Fruit fly (Drosophila melanogaster) whole organism, embryonic: Measurements from ENCODE around the gene Eip63F-1.

Experiments
- B-H1 ChIP-seq: fragments of 200-800 bp; sonication (Bioruptor generic); IDR thresholded peaks from 3 replicates; pipeline ENCODE4 v1.3.6; 2022; ENCODE audit warnings: missing biosample characterization, missing genetic modification characterization
- Bteb2 ChIP-seq: fragments of 200-800 bp; sonication (Bioruptor generic); optimal IDR thresholded peaks from 2 replicates; lab custom pipeline; 2016; ENCODE audit warnings: missing biosample characterization, missing genetic modification characterization
- CG13296 ChIP-seq: fragments of 200-800 bp; sonication (Bioruptor generic); optimal IDR thresholded peaks from 3 replicates; lab custom pipeline; 2018; ENCODE audit warnings: missing biosample characterization, mild to moderate bottlenecking, missing genetic modification characterization
- CG14860 ChIP-seq: fragments of 200-800 bp; sonication (Bioruptor generic); IDR thresholded peaks from 3 replicates; pipeline ENCODE4 v1.3.6; 2022; ENCODE audit warnings: missing biosample characterization, missing genetic modification characterization; ENCODE audit not compliant: partially characterized antibody
- CG1529 ChIP-seq: fragments of 200-800 bp; sonication (Bioruptor generic); optimal IDR thresholded peaks from 3 replicates; lab custom pipeline; 2018; ENCODE audit warnings: missing biosample characterization, missing genetic modification characterization
- CG1647 ChIP-seq: fragments of 200-800 bp; sonication (Bioruptor generic); optimal IDR thresholded peaks from 3 replicates; lab custom pipeline; 2016; ENCODE audit warnings: missing biosample characterization, missing genetic modification characterization
- CG17186 ChIP-seq: fragments of 200-800 bp; sonication (Bioruptor generic); optimal IDR thresholded peaks from 3 replicates; lab custom pipeline; 2017; ENCODE audit warnings: missing biosample characterization, missing genetic modification reagents, missing genetic modification characterization
- CG17912 ChIP-seq: fragments of 200-800 bp; sonication (Bioruptor generic); optimal IDR thresholded peaks from 2 replicates; lab custom pipeline; 2018; ENCODE audit warnings: missing biosample characterization, mild to moderate bottlenecking, missing genetic modification characterization
- CG18011 ChIP-seq: fragments of 200-800 bp; sonication (Bioruptor generic); optimal IDR thresholded peaks from 2 replicates; lab custom pipeline; 2017; ENCODE audit warnings: missing biosample characterization, missing genetic modification characterization, mild to moderate bottlenecking, moderate library complexity, missing genotype
- CG18262 ChIP-seq: fragments of 200-800 bp; optimal IDR thresholded peaks from 3 replicates; lab custom pipeline; 2019; ENCODE audit warnings: missing biosample characterization, mild to moderate bottlenecking, missing genetic modification characterization, moderate library complexity
- CG30020 ChIP-seq: fragments of 200-800 bp; optimal IDR thresholded peaks from 2 replicates; lab custom pipeline; 2019; ENCODE audit warnings: missing biosample characterization, mild to moderate bottlenecking, missing genetic modification characterization, moderate library complexity
- CG30403 ChIP-seq: fragments of 200-800 bp; sonication (Bioruptor generic); optimal IDR thresholded peaks from 3 replicates; lab custom pipeline; 2016; ENCODE audit warnings: missing biosample characterization, missing genetic modification characterization
- CG34224 ChIP-seq: fragments of 200-800 bp; sonication (Bioruptor generic); IDR thresholded peaks from 3 replicates; pipeline ENCODE4 v1.3.6; 2022; ENCODE audit warnings: missing biosample characterization, missing genetic modification characterization; ENCODE audit not compliant: partially characterized antibody
- CG43689 ChIP-seq: fragments of 200-800 bp; sonication (Bioruptor generic); IDR thresholded peaks from 2 replicates; pipeline ENCODE4 v1.3.6; 2022; ENCODE audit warnings: missing biosample characterization, missing genetic modification characterization
- CG6683 ChIP-seq: fragments of 200-800 bp; sonication (Bioruptor generic); optimal IDR thresholded peaks from 2 replicates; lab custom pipeline; 2017; ENCODE audit warnings: missing biosample characterization, mild to moderate bottlenecking, missing genetic modification characterization, missing genetic modification reagents
- CG6765 ChIP-seq: fragments of 200-800 bp; sonication (Bioruptor generic); optimal IDR thresholded peaks from 3 replicates; lab custom pipeline; 2017; ENCODE audit warnings: missing biosample characterization, mild to moderate bottlenecking, missing genetic modification characterization
- CG7271 ChIP-seq: fragments of 200-800 bp; sonication (Bioruptor generic); optimal IDR thresholded peaks from 2 replicates; lab custom pipeline; 2018; ENCODE audit warnings: missing biosample characterization, mild to moderate bottlenecking, missing genetic modification characterization, moderate library complexity
- Chrac-16 ChIP-seq: fragments of 200-800 bp; sonication (Bioruptor generic); optimal IDR thresholded peaks from 3 replicates; lab custom pipeline; 2016; ENCODE audit warnings: missing biosample characterization, missing genetic modification characterization
- CoRest ChIP-seq: fragments of 200-800 bp; sonication (Bioruptor generic); optimal IDR thresholded peaks from 3 replicates; lab custom pipeline; 2018; ENCODE audit warnings: missing biosample characterization, mild to moderate bottlenecking, missing genetic modification characterization, moderate library complexity
- D ChIP-seq, 2 experiments: fragments of 200-800 bp in 1 of 2; fragments of >200 bp in 1 of 2; sonication (Bioruptor generic) in 1 of 2; optimal IDR thresholded peaks; 2 replicates in 1 of 2; 3 replicates in 1 of 2; lab custom pipeline; 2017; ENCODE audit warnings: mild to moderate bottlenecking in 1 of 2, missing biosample characterization in 1 of 2, missing genetic modification characterization in 1 of 2, missing genetic modification reagents in 1 of 2
- H15 ChIP-seq: fragments of 200-800 bp; sonication (Bioruptor generic); IDR thresholded peaks from 3 replicates; pipeline ENCODE4 v1.3.6; 2022; ENCODE audit warnings: missing biosample characterization, missing genetic modification characterization
- Hr51 ChIP-seq, 2 experiments: fragments of 200-800 bp; sonication (Bioruptor generic); optimal IDR thresholded peaks; 2 replicates in 1 of 2; 3 replicates in 1 of 2; lab custom pipeline; 2016 to 2018; ENCODE audit warnings: missing biosample characterization in 2 of 2, missing genetic modification characterization in 2 of 2, mild to moderate bottlenecking in 1 of 2, moderate library complexity in 1 of 2
- Jarid2 ChIP-seq: fragments of 200-800 bp; sonication (Bioruptor generic); optimal IDR thresholded peaks from 3 replicates; lab custom pipeline; 2017; ENCODE audit warnings: mild to moderate bottlenecking, missing biosample characterization, missing genetic modification reagents, missing genetic modification characterization
- Kr ChIP-seq: fragments of 200-800 bp; sonication (Bioruptor generic); optimal IDR thresholded peaks from 2 replicates; lab custom pipeline; 2017; ENCODE audit warnings: missing biosample characterization, mild to moderate bottlenecking, missing genetic modification characterization
- Lim3 ChIP-seq: fragments of 200-800 bp; sonication (Bioruptor generic); IDR thresholded peaks from 2 replicates; pipeline ENCODE4 v1.3.6; 2022; ENCODE audit warnings: missing biosample characterization, missing genetic modification characterization
- NC2α ChIP-seq: fragments of 200-800 bp; sonication (Bioruptor generic); optimal IDR thresholded peaks from 2 replicates; lab custom pipeline; 2016; ENCODE audit warnings: missing biosample characterization, missing genetic modification characterization
- Nf-YC ChIP-seq: fragments of 200-800 bp; optimal IDR thresholded peaks from 3 replicates; lab custom pipeline; 2019; ENCODE audit warnings: missing biosample characterization, mild to moderate bottlenecking, missing genetic modification characterization, moderate library complexity
- Side ChIP-seq: fragments of 200-800 bp; sonication (Bioruptor generic); optimal IDR thresholded peaks from 2 replicates; lab custom pipeline; 2016; ENCODE audit warnings: missing biosample characterization, missing genetic modification characterization
- Six4 ChIP-seq: fragments of 200-800 bp; sonication (Bioruptor generic); optimal IDR thresholded peaks from 2 replicates; lab custom pipeline; 2016; ENCODE audit warnings: missing biosample characterization, missing genetic modification characterization
- Spps ChIP-seq: fragments of 200-800 bp; sonication (Bioruptor generic); optimal IDR thresholded peaks from 2 replicates; lab custom pipeline; 2018; ENCODE audit warnings: missing biosample characterization, mild to moderate bottlenecking, missing genetic modification characterization
- bab2 ChIP-seq: fragments of 200-800 bp; sonication (Bioruptor generic); optimal IDR thresholded peaks from 2 replicates; lab custom pipeline; 2016; ENCODE audit warnings: missing biosample characterization, missing genetic modification characterization
- btn ChIP-seq: fragments of 200-800 bp; sonication (Bioruptor generic); optimal IDR thresholded peaks from 2 replicates; lab custom pipeline; 2016; ENCODE audit warnings: missing biosample characterization, missing genetic modification characterization
- cato ChIP-seq: fragments of 200-800 bp; sonication (Bioruptor generic); optimal IDR thresholded peaks from 2 replicates; lab custom pipeline; 2016; ENCODE audit warnings: missing biosample characterization, missing genetic modification characterization, borderline replicate concordance
- dpn ChIP-seq, 2 experiments: fragments of 200-800 bp; sonication (Bioruptor generic); optimal IDR thresholded peaks; 3 replicates each; lab custom pipeline; 2016; ENCODE audit warnings: missing biosample characterization in 2 of 2, missing genetic modification characterization in 2 of 2
- eve ChIP-seq, 2 experiments: fragments of >200 bp; optimal IDR thresholded peaks; 2 replicates each; lab custom pipeline; 2017; ENCODE audit warnings: missing biosample characterization in 2 of 2, missing genetic modification characterization in 2 of 2
- gce ChIP-seq: fragments of 200-800 bp; sonication (Bioruptor generic); IDR thresholded peaks from 3 replicates; pipeline ENCODE4 v1.3.6; 2022; ENCODE audit warnings: missing biosample characterization, missing genetic modification characterization
- gfzf ChIP-seq: fragments of 200-800 bp; sonication (Bioruptor generic); optimal IDR thresholded peaks from 2 replicates; lab custom pipeline; 2016; ENCODE audit warnings: missing biosample characterization, mild to moderate bottlenecking, missing genetic modification characterization, moderate library complexity
- gro ChIP-seq: fragments of 200-800 bp; sonication (Bioruptor generic); optimal IDR thresholded peaks from 2 replicates; lab custom pipeline; 2016; ENCODE audit warnings: missing biosample characterization, missing genetic modification characterization
- hth ChIP-seq: fragments of >200 bp; optimal IDR thresholded peaks from 2 replicates; lab custom pipeline; 2017; ENCODE audit warnings: inconsistent platforms
- inv ChIP-seq: fragments of 200-800 bp; sonication (Bioruptor generic); IDR thresholded peaks from 2 replicates; pipeline ENCODE4 v1.3.6; 2022; ENCODE audit warnings: missing biosample characterization, missing genetic modification characterization; ENCODE audit not compliant: partially characterized antibody
- lola ChIP-seq, 3 experiments: fragments of >200 bp in 2 of 3; fragments of 200-800 bp in 1 of 3; sonication (Bioruptor generic) in 1 of 3; optimal IDR thresholded peaks; 2 replicates each; lab custom pipeline; 2017 to 2019; ENCODE audit warnings: missing biosample characterization in 3 of 3, missing genetic modification characterization in 3 of 3, mild to moderate bottlenecking in 1 of 3, moderate library complexity in 1 of 3
- odd ChIP-seq: fragments of 200-800 bp; sonication (Bioruptor generic); optimal IDR thresholded peaks from 2 replicates; lab custom pipeline; 2017; ENCODE audit warnings: missing biosample characterization, mild to moderate bottlenecking, missing genetic modification characterization
- pb ChIP-seq: fragments of 200-800 bp; sonication (Bioruptor generic); optimal IDR thresholded peaks from 3 replicates; lab custom pipeline; 2016; ENCODE audit warnings: missing biosample characterization, missing genetic modification characterization
- prd ChIP-seq, 3 experiments: fragments of >200 bp in 2 of 3; fragments of 200-800 bp in 1 of 3; sonication (Bioruptor generic) in 1 of 3; optimal IDR thresholded peaks in 2 of 3; IDR thresholded peaks in 1 of 3; 2 replicates in 2 of 3; 3 replicates in 1 of 3; pipeline versions ENCODE4 v1.3.6 to Lab custom; 2017 to 2022; ENCODE audit warnings: missing biosample characterization in 1 of 3, missing genetic modification characterization in 1 of 3
- pzg ChIP-seq: fragments of 200-800 bp; sonication (Bioruptor generic); optimal IDR thresholded peaks from 3 replicates; lab custom pipeline; 2018; ENCODE audit warnings: missing biosample characterization, mild to moderate bottlenecking, missing genetic modification characterization, moderate library complexity
- run ChIP-seq: fragments of 200-800 bp; sonication (Bioruptor generic); optimal IDR thresholded peaks from 3 replicates; lab custom pipeline; 2018; ENCODE audit warnings: missing biosample characterization, mild to moderate bottlenecking, missing genetic modification characterization
- tin ChIP-seq: fragments of 200-800 bp; sonication (Bioruptor generic); optimal IDR thresholded peaks from 3 replicates; lab custom pipeline; 2016; ENCODE audit warnings: missing biosample characterization, missing genetic modification characterization
- ttk ChIP-seq: fragments of 200-800 bp; sonication (Bioruptor generic); IDR thresholded peaks from 2 replicates; pipeline ENCODE4 v2.1.2; 2022; ENCODE audit warnings: missing biosample characterization, missing genetic modification characterization
- tx ChIP-seq: fragments of 200-800 bp; sonication (Bioruptor generic); optimal IDR thresholded peaks from 2 replicates; lab custom pipeline; 2016; ENCODE audit warnings: missing biosample characterization, missing genetic modification characterization

The Eip63F-1 gene

dm6 chr3L:3892154-3892624 is 43.2 kb downstream of the Eip63F-1 start, which contains the start of gene Fie (continued):
- TF ChIP-seq Nf-YC (tag; lab: Kevin White, UChicago) = peak; percentile 21
- no peak for TF ChIP-seq btn
- TF ChIP-seq CG17186 (GFP tag; lab: Kevin White, UChicago) = no peak
- no peak for TF ChIP-seq NC2α
- TF ChIP-seq lola (GFP tag; optimal IDR thresholded peaks at IDR 0.05; lab: Kevin White, UChicago) = peak in 1 of 3 experiments; percentile 31
- TF ChIP-seq CG18262 (tag; lab: Kevin White, UChicago) = peak; percentile 61
- peak; percentile 24 for TF ChIP-seq tin (GFP tag; lab: Kevin White, UChicago)
- TF ChIP-seq CG6683 = no peak
- TF ChIP-seq bab2 (GFP tag; lab: Kevin White, UChicago) = no peak
- TF ChIP-seq pb (GFP tag; lab: Kevin White, UChicago) = no peak
- TF ChIP-seq CG1529 (GFP tag; lab: Kevin White, UChicago) = peak; percentile 47
- TF ChIP-seq Jarid2 = no peak
- TF ChIP-seq Lim3 (GFP tag; lab: Robert Waterston, UW) = no peak
- TF ChIP-seq B-H1 (GFP tag; lab: Robert Waterston, UW) = peak; percentile 41; the same call in 1 of the 3 replicates
- TF ChIP-seq D (optimal IDR thresholded peaks at IDR 0.05; lab: Kevin White, UChicago) = no peak
- TF ChIP-seq D (GFP tag; optimal IDR thresholded peaks at IDR 0.05; lab: Kevin White, UChicago) = peak; percentile 35
- no peak for TF ChIP-seq Side (GFP tag; lab: Kevin White, UChicago)
- peak; percentile 30 for TF ChIP-seq CG18011 (GFP tag; lab: Kevin White, UChicago)
- TF ChIP-seq ttk (GFP tag; lab: Robert Waterston, UW) = no peak
- TF ChIP-seq cato (GFP tag; lab: Kevin White, UChicago) = peak; percentile 28
- no peak for TF ChIP-seq CG34224 (GFP tag; lab: Robert Waterston, UW)
- TF ChIP-seq CG6765 (GFP tag; lab: Kevin White, UChicago) = peak; percentile 53
- no peak for TF ChIP-seq pzg (GFP tag; lab: Kevin White, UChicago)
- TF ChIP-seq Chrac-16 (GFP tag; lab: Kevin White, UChicago) = no peak
- TF ChIP-seq Kr = no peak
- peak; percentile 8 for TF ChIP-seq Bteb2 (GFP tag; lab: Kevin White, UChicago)
- no peak for TF ChIP-seq H15
- TF ChIP-seq CG14860 (GFP tag; lab: Robert Waterston, UW) = no peak
- no peak for TF ChIP-seq CG7271 (tag; lab: Kevin White, UChicago)
- peak; percentile 24 to 87 for TF ChIP-seq Hr51 (GFP tag; optimal IDR thresholded peaks at IDR 0.05; lab: Kevin White, UChicago)
- TF ChIP-seq odd (GFP tag; lab: Kevin White, UChicago) = peak; percentile 76
- TF ChIP-seq CG1647 (GFP tag; lab: Kevin White, UChicago) = no peak
- TF ChIP-seq gro (GFP tag; lab: Kevin White, UChicago) = no peak
- TF ChIP-seq gce = no peak
- TF ChIP-seq CG13296 (GFP tag; lab: Kevin White, UChicago) = peak; percentile 63
- no peak for TF ChIP-seq gfzf (GFP tag; lab: Kevin White, UChicago)
- no peak for TF ChIP-seq hth (lab: Kevin White, UChicago)
- no peak for TF ChIP-seq CG17912 (GFP tag; lab: Kevin White, UChicago)
- TF ChIP-seq CoRest = peak; percentile 86
- TF ChIP-seq run (tag; lab: Kevin White, UChicago) = peak; percentile 22
- no peak for TF ChIP-seq prd (optimal IDR thresholded peaks at IDR 0.05; lab: Kevin White, UChicago)
- peak; percentile 62; the same call in 2 of the 3 replicates for TF ChIP-seq prd (GFP tag; IDR thresholded peaks at IDR 0.05; lab: Robert Waterston, UW)
- TF ChIP-seq CG30020 (tag; lab: Kevin White, UChicago) = no peak
- no peak for TF ChIP-seq inv (GFP tag; lab: Robert Waterston, UW)
- TF ChIP-seq Six4 (GFP tag; lab: Kevin White, UChicago) = no peak
- peak; percentile 3 for TF ChIP-seq tx (GFP tag; lab: Kevin White, UChicago)
- no peak for TF ChIP-seq CG43689 (GFP tag; lab: Robert Waterston, UW)
- TF ChIP-seq dpn (GFP tag; optimal IDR thresholded peaks at IDR 0.05; lab: Kevin White, UChicago) = peak; percentile 31 to 50
- TF ChIP-seq Spps = no peak
- TF ChIP-seq eve (GFP tag; optimal IDR thresholded peaks at IDR 0.05; lab: Kevin White, UChicago) = no peak
- TF ChIP-seq CG30403 = peak; percentile 71
